Fruit fly (Drosophila melanogaster) whole organism, wandering third instar larva: ENCODE measurements around the gene lectin-21Ca.

Experiments used
- Abd-B ChIP-seq: fragments of >200 bp; optimal IDR thresholded peaks from 2 replicates; lab custom pipeline; 2017; ENCODE audit warnings: missing biosample characterization, missing genetic modification characterization
- CG32264 ChIP-seq: fragments of 200-800 bp; sonication (Bioruptor generic); optimal IDR thresholded peaks from 2 replicates; lab custom pipeline; 2016; ENCODE audit warnings: missing biosample characterization, missing genetic modification characterization
- CG9705 ChIP-seq: fragments of 200-800 bp; sonication (Bioruptor generic); optimal IDR thresholded peaks from 2 replicates; lab custom pipeline; 2018; ENCODE audit warnings: missing biosample characterization, mild to moderate bottlenecking, missing genetic modification characterization
- CrebA ChIP-seq: fragments of 200-800 bp; sonication (Bioruptor generic); optimal IDR thresholded peaks from 2 replicates; lab custom pipeline; 2016; ENCODE audit warnings: missing biosample characterization, mild to moderate bottlenecking, missing genetic modification characterization, borderline replicate concordance
- Dfd ChIP-seq: fragments of >200 bp; optimal IDR thresholded peaks from 2 replicates; lab custom pipeline; 2017; ENCODE audit warnings: missing biosample characterization, missing genetic modification characterization
- Dif ChIP-seq: fragments of 200-275, 200-300 bp; sonication (Bioruptor generic); optimal IDR thresholded peaks from 2 replicates; lab custom pipeline; 2018; ENCODE audit warnings: missing biosample characterization, missing genetic modification characterization; ENCODE audit not compliant: partially characterized antibody
- GATAd ChIP-seq: sonication (Bioruptor generic); optimal IDR thresholded peaks from 2 replicates; lab custom pipeline; 2016; ENCODE audit warnings: missing biosample characterization, missing genetic modification characterization
- HLH106 ChIP-seq: fragments of 200-800 bp; optimal IDR thresholded peaks from 3 replicates; lab custom pipeline; 2019; ENCODE audit warnings: missing biosample characterization, mild to moderate bottlenecking, missing genetic modification characterization, moderate library complexity
- Hnf4 ChIP-seq: fragments of 200-800 bp; sonication (Bioruptor generic); optimal IDR thresholded peaks from 2 replicates; lab custom pipeline; 2016; ENCODE audit warnings: missing biosample characterization, mild to moderate bottlenecking, missing genetic modification characterization
- Hr78 ChIP-seq: fragments of >200 bp; optimal IDR thresholded peaks from 2 replicates; lab custom pipeline; 2017; ENCODE audit warnings: missing biosample characterization, missing genetic modification characterization
- Hr83 ChIP-seq: fragments of 200-300 bp; sonication (Bioruptor generic); optimal IDR thresholded peaks from 2 replicates; lab custom pipeline; 2016; ENCODE audit warnings: missing biosample characterization, mild to moderate bottlenecking, missing genetic modification characterization, moderate library complexity; ENCODE audit not compliant: poor library complexity, severe bottlenecking
- Jra ChIP-seq: sonication (Bioruptor generic); optimal IDR thresholded peaks from 2 replicates; lab custom pipeline; 2016; ENCODE audit warnings: missing biosample characterization, missing genetic modification characterization
- Mio ChIP-seq: sonication (Bioruptor generic); optimal IDR thresholded peaks from 2 replicates; lab custom pipeline; 2016; ENCODE audit warnings: missing biosample characterization, missing genetic modification characterization
- Myc ChIP-seq: fragments of >200 bp; optimal IDR thresholded peaks from 2 replicates; lab custom pipeline; 2017
- N ChIP-seq: fragments of >200 bp; optimal IDR thresholded peaks from 2 replicates; lab custom pipeline; 2018; ENCODE audit warnings: missing biosample characterization, missing external identifiers, missing genetic modification characterization
- OdsH ChIP-seq: fragments of 200-800 bp; sonication (Bioruptor generic); optimal IDR thresholded peaks from 2 replicates; lab custom pipeline; 2016; ENCODE audit warnings: missing biosample characterization, mild to moderate bottlenecking, missing genetic modification characterization
- Rel ChIP-seq, 2 experiments: fragments of 200-800 bp; sonication (Bioruptor generic) in 1 of 2; optimal IDR thresholded peaks; 2 replicates in 1 of 2; 3 replicates in 1 of 2; lab custom pipeline; 2016 to 2019; ENCODE audit warnings: mild to moderate bottlenecking in 2 of 2, missing biosample characterization in 2 of 2, missing genetic modification characterization in 2 of 2, moderate library complexity in 1 of 2
- Sp1 ChIP-seq: fragments of 200-800 bp; sonication (Bioruptor generic); optimal IDR thresholded peaks from 3 replicates; lab custom pipeline; 2019; ENCODE audit warnings: missing biosample characterization, mild to moderate bottlenecking, missing genetic modification characterization, moderate library complexity
- Vsx2 ChIP-seq: fragments of 200-300, 225-300 bp; sonication (Bioruptor generic); optimal IDR thresholded peaks from 2 replicates; lab custom pipeline; 2018; ENCODE audit warnings: missing biosample characterization, missing genetic modification characterization; ENCODE audit not compliant: partially characterized antibody
- br ChIP-seq: fragments of 200-800 bp; sonication (Bioruptor generic); optimal IDR thresholded peaks from 2 replicates; lab custom pipeline; 2016; ENCODE audit warnings: missing biosample characterization, missing genetic modification characterization
- brk ChIP-seq: fragments of 200-800 bp; sonication (Bioruptor generic); optimal IDR thresholded peaks from 2 replicates; lab custom pipeline; 2016; ENCODE audit warnings: missing biosample characterization, mild to moderate bottlenecking, missing genetic modification characterization
- dl ChIP-seq, 2 experiments: fragments of 175-275, 200-275 bp in 1 of 2; fragments of 200-275 bp in 1 of 2; sonication (Bioruptor generic); optimal IDR thresholded peaks; lab custom pipeline; 2018; ENCODE audit warnings: mild to moderate bottlenecking in 2 of 2, missing biosample characterization in 2 of 2, missing genetic modification characterization in 2 of 2, moderate library complexity in 2 of 2; ENCODE audit not compliant: partially characterized antibody in 2 of 2, insufficient read depth in 1 of 2
- dmrt93B ChIP-seq: fragments of 200-800 bp; sonication (Bioruptor generic); optimal IDR thresholded peaks from 2 replicates; lab custom pipeline; 2018; ENCODE audit warnings: missing biosample characterization, mild to moderate bottlenecking, missing genetic modification characterization
- dsf ChIP-seq: sonication (Bioruptor generic); optimal IDR thresholded peaks from 2 replicates; lab custom pipeline; 2016; ENCODE audit warnings: missing biosample characterization, missing genetic modification characterization, borderline replicate concordance
- ey ChIP-seq: fragments of 200-800 bp; sonication (Bioruptor generic); optimal IDR thresholded peaks from 2 replicates; lab custom pipeline; 2016; ENCODE audit warnings: missing biosample characterization, missing genetic modification characterization
- foxo ChIP-seq, 2 experiments: fragments of 200-800 bp; sonication (Bioruptor generic); optimal IDR thresholded peaks; 2 replicates in 1 of 2; 3 replicates in 1 of 2; lab custom pipeline; 2016 to 2017; ENCODE audit warnings: missing biosample characterization in 2 of 2, missing genetic modification characterization in 2 of 2
- fru ChIP-seq: fragments of 200-800 bp; sonication (Bioruptor generic); optimal IDR thresholded peaks from 3 replicates; lab custom pipeline; 2016; ENCODE audit warnings: missing biosample characterization, mild to moderate bottlenecking, missing genetic modification characterization
- h ChIP-seq: fragments of 200-800 bp; sonication (Bioruptor generic); optimal IDR thresholded peaks from 3 replicates; lab custom pipeline; 2016; ENCODE audit warnings: missing biosample characterization, mild to moderate bottlenecking, missing genetic modification characterization
- jim ChIP-seq: fragments of 175-275, 200-325 bp; sonication (Bioruptor generic); optimal IDR thresholded peaks from 2 replicates; lab custom pipeline; 2016; ENCODE audit warnings: missing biosample characterization, mild to moderate bottlenecking, missing genetic modification characterization
- lola ChIP-seq: fragments of >200 bp; optimal IDR thresholded peaks from 2 replicates; lab custom pipeline; 2017; ENCODE audit warnings: missing biosample characterization, missing genetic modification characterization
- pan ChIP-seq: fragments of >200 bp; optimal IDR thresholded peaks from 2 replicates; lab custom pipeline; 2017
- psq ChIP-seq: fragments of 200-800 bp; sonication (Bioruptor generic); optimal IDR thresholded peaks from 3 replicates; lab custom pipeline; 2017; ENCODE audit warnings: missing biosample characterization, mild to moderate bottlenecking, missing genetic modification characterization, moderate library complexity
- rgr ChIP-seq: fragments of 200-800 bp; sonication (Bioruptor generic); optimal IDR thresholded peaks from 3 replicates; lab custom pipeline; 2016; ENCODE audit warnings: missing biosample characterization, mild to moderate bottlenecking, missing genetic modification characterization
- sage ChIP-seq: fragments of 200-800 bp; sonication (Bioruptor generic); optimal IDR thresholded peaks from 2 replicates; lab custom pipeline; 2016; ENCODE audit warnings: missing biosample characterization, mild to moderate bottlenecking, missing genetic modification characterization
- sv ChIP-seq: fragments of 200-800 bp; sonication (Bioruptor generic); optimal IDR thresholded peaks from 3 replicates; lab custom pipeline; 2016; ENCODE audit warnings: missing biosample characterization, missing genetic modification characterization
- tai ChIP-seq: sonication (Bioruptor generic); optimal IDR thresholded peaks from 2 replicates; lab custom pipeline; 2016; ENCODE audit warnings: missing biosample characterization, missing genetic modification characterization
- usp ChIP-seq: fragments of >200 bp; optimal IDR thresholded peaks from 2 replicates; lab custom pipeline; 2017; ENCODE audit warnings: missing biosample characterization, missing genetic modification characterization
- woc ChIP-seq: sonication (Bioruptor generic); optimal IDR thresholded peaks from 2 replicates; lab custom pipeline; 2016; ENCODE audit warnings: missing biosample characterization, mild to moderate bottlenecking, missing genetic modification characterization

The lectin-21Ca gene

dm6 chr2L:594635-595384 is 29.6 kb upstream of the lectin-21Ca start, which contains the start of gene Gsc:
TSS of gene Gsc (minus strand) at chr2L:594685.
- TF ChIP-seq dl (GFP tag; optimal IDR thresholded peaks at IDR 0.05; lab: Kevin White, UChicago; ENCODE audit: insufficient read depth in 1 of 2, partially characterized antibody in 2 of 2) (peak; percentile 66 to 85), Hr83 (GFP tag; lab: Kevin White, UChicago) (no peak), Dif (GFP tag; lab: Kevin White, UChicago) (peak; percentile 87), sv (GFP tag; lab: Kevin White, UChicago) (no peak)
- TF ChIP-seq, all 38 proteins: peak for 2

- TF ChIP-seq jim (GFP tag; lab: Kevin White, UChicago) (peak; percentile 12), psq (GFP tag; lab: Kevin White, UChicago) (no peak), Hnf4 (GFP tag; lab: Kevin White, UChicago) (no peak)
Observed at dm6 chr2L:597771-598170, 26.6 kb upstream of the lectin-21Ca start.

DNA sequence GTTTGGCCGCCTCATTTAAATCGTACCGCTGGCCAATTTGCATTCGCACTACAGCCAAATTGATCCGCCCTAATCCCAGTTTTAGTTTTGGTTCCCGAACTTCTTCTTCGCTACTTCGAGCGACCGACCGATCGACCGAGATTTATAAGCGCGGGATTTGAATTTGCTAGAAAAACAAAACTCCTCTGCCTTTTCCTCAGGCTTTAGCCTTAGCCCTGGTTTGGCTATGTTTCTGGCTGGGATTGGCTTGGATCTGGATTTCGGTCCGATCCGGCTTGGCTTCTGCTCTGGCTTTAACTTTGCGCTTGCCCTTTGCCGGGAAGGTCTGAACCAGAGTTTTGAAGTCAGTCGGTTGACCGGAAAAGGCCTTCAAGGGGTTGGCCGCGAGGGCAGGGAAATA is 22.6 kb upstream of the lectin-21Ca start:
- no peak for TF ChIP-seq CrebA (GFP tag; lab: Kevin White, UChicago)
- TF ChIP-seq HLH106 = no peak
- no peak for TF ChIP-seq fru (GFP tag; lab: Kevin White, UChicago)
- TF ChIP-seq ey (GFP tag; lab: Kevin White, UChicago) = no peak
- no peak for TF ChIP-seq usp (GFP tag; lab: Kevin White, UChicago)
- no peak for TF ChIP-seq Hr83 (GFP tag; lab: Kevin White, UChicago)
- no peak for TF ChIP-seq Dif (GFP tag; lab: Kevin White, UChicago)
- TF ChIP-seq OdsH (GFP tag; lab: Kevin White, UChicago) = no peak
- no peak for TF ChIP-seq CG32264 (GFP tag; lab: Kevin White, UChicago)
- TF ChIP-seq rgr (GFP tag; lab: Kevin White, UChicago) = no peak
- TF ChIP-seq woc (GFP tag; lab: Kevin White, UChicago) = no peak
- TF ChIP-seq Vsx2 (GFP tag; lab: Kevin White, UChicago) = no peak
- no peak for TF ChIP-seq Dfd (GFP tag; lab: Kevin White, UChicago)

dm6 chr2L:602439-602879 is 22.0 kb upstream of the lectin-21Ca start, which contains the start of gene CG13689:
TSS of gene CG13689 (plus strand) at chr2L:602813.
- TF ChIP-seq psq (GFP tag; lab: Kevin White, UChicago) (peak; percentile 34), dl (GFP tag; optimal IDR thresholded peaks at IDR 0.05; lab: Kevin White, UChicago; ENCODE audit: insufficient read depth in 1 of 2, partially characterized antibody in 2 of 2) (no peak), Hr83 (GFP tag; lab: Kevin White, UChicago) (peak; percentile 15), Vsx2 (GFP tag; lab: Kevin White, UChicago) (no peak), CG32264 (GFP tag; lab: Kevin White, UChicago) (no peak), Hnf4 (GFP tag; lab: Kevin White, UChicago) (peak; percentile 68), rgr (GFP tag; lab: Kevin White, UChicago) (peak; percentile 53), lola (GFP tag; lab: Kevin White, UChicago) (no peak), ey (GFP tag; lab: Kevin White, UChicago) (peak; percentile 12), Rel (GFP tag; optimal IDR thresholded peaks at IDR 0.05; lab: Kevin White, UChicago) (no peak), Rel (tag; optimal IDR thresholded peaks at IDR 0.05; lab: Kevin White, UChicago) (no peak), sv (GFP tag; lab: Kevin White, UChicago) (peak; percentile 42), Hr78 (GFP tag; lab: Kevin White, UChicago) (no peak), Sp1 (GFP tag; lab: Kevin White, UChicago) (no peak), Myc (lab: Kevin White, UChicago) (no peak), usp (GFP tag; lab: Kevin White, UChicago) (no peak), Jra (GFP tag; lab: Kevin White, UChicago) (peak; percentile 38), jim (GFP tag; lab: Kevin White, UChicago) (no peak), pan (lab: Kevin White, UChicago) (no peak), CrebA (GFP tag; lab: Kevin White, UChicago) (no peak), Dfd (GFP tag; lab: Kevin White, UChicago) (no peak), tai (GFP tag; lab: Kevin White, UChicago) (peak; percentile 76), HLH106 (peak; percentile 54), brk (peak; percentile 77), dsf (GFP tag; lab: Kevin White, UChicago) (peak; percentile 38), Abd-B (GFP tag; lab: Kevin White, UChicago) (no peak), GATAd (GFP tag; lab: Kevin White, UChicago) (peak; percentile 27), dmrt93B (GFP tag; lab: Kevin White, UChicago) (peak; percentile 25), woc (GFP tag; lab: Kevin White, UChicago) (no peak), fru (GFP tag; lab: Kevin White, UChicago) (peak; percentile 45), OdsH (GFP tag; lab: Kevin White, UChicago) (peak; percentile 51), sage (GFP tag; lab: Kevin White, UChicago) (no peak), foxo (GFP tag; optimal IDR thresholded peaks at IDR 0.05; lab: Kevin White, UChicago) (peak in 1 of 2 experiments; percentile 59), N (GFP tag; lab: Kevin White, UChicago) (no peak), br (peak; percentile 6), h (peak; percentile 33), Mio (GFP tag; lab: Kevin White, UChicago) (no peak), Dif (GFP tag; lab: Kevin White, UChicago) (no peak), CG9705 (GFP tag; lab: Kevin White, UChicago) (peak; percentile 17)
- TF ChIP-seq, all 38 proteins: peak for 19
